Fruit fly (Drosophila melanogaster) whole organism, embryonic: ENCODE data around the gene Adsl.

Experiments
- Abd-B ChIP-seq: fragments of 200-800 bp; sonication (Bioruptor generic); optimal IDR thresholded peaks from 2 replicates; lab custom pipeline; 2018; ENCODE audit warnings: missing biosample characterization, mild to moderate bottlenecking, missing genetic modification characterization, moderate library complexity
- Atf6 ChIP-seq: fragments of 200-800 bp; sonication (Bioruptor generic); IDR thresholded peaks from 2 replicates; pipeline ENCODE4 v1.3.6; 2022; ENCODE audit warnings: missing biosample characterization, missing genetic modification characterization
- Blimp-1 ChIP-seq: fragments of 200-800 bp; sonication (Bioruptor generic); optimal IDR thresholded peaks from 3 replicates; lab custom pipeline; 2018; ENCODE audit warnings: missing biosample characterization, missing genetic modification characterization, mild to moderate bottlenecking, moderate library complexity, missing genetic modification reagents
- CG1024 ChIP-seq: fragments of 200-800 bp; sonication (Bioruptor generic); IDR thresholded peaks from 2 replicates; pipeline ENCODE4 v1.3.6; 2022; ENCODE audit warnings: missing biosample characterization, missing genetic modification characterization
- CG11085 ChIP-seq: fragments of 200-800 bp; sonication (Bioruptor generic); IDR thresholded peaks from 2 replicates; pipeline ENCODE4 v1.3.6; 2022; ENCODE audit warnings: missing biosample characterization, missing genetic modification characterization
- CG11560 ChIP-seq: fragments of 200-800 bp; sonication (Bioruptor generic); IDR thresholded peaks from 3 replicates; pipeline ENCODE4 v1.3.6; 2022; ENCODE audit warnings: missing biosample characterization, missing genetic modification characterization
- CG12219 ChIP-seq: fragments of 200-800 bp; sonication (Bioruptor generic); optimal IDR thresholded peaks from 3 replicates; lab custom pipeline; 2018; ENCODE audit warnings: missing biosample characterization, mild to moderate bottlenecking, missing genetic modification characterization
- CG12299 ChIP-seq: fragments of 200-800 bp; sonication (Bioruptor generic); optimal IDR thresholded peaks from 2 replicates; lab custom pipeline; 2018; ENCODE audit warnings: missing biosample characterization, mild to moderate bottlenecking, missing genetic modification characterization
- CG13296 ChIP-seq: fragments of 200-800 bp; sonication (Bioruptor generic); optimal IDR thresholded peaks from 3 replicates; lab custom pipeline; 2018; ENCODE audit warnings: missing biosample characterization, mild to moderate bottlenecking, missing genetic modification characterization
- CG14710 ChIP-seq: fragments of 200-800 bp; sonication (Bioruptor generic); optimal IDR thresholded peaks from 3 replicates; lab custom pipeline; 2019; ENCODE audit warnings: missing biosample characterization, mild to moderate bottlenecking, missing genetic modification characterization, moderate library complexity
- CG17612 ChIP-seq: fragments of 200-800 bp; sonication (Bioruptor generic); IDR thresholded peaks from 2 replicates; pipeline ENCODE4 v1.3.6; 2022; ENCODE audit warnings: missing biosample characterization, missing genetic modification characterization
- CG1832 ChIP-seq: fragments of 200-800 bp; sonication (Bioruptor generic); optimal IDR thresholded peaks from 2 replicates; lab custom pipeline; 2017; ENCODE audit warnings: missing biosample characterization, mild to moderate bottlenecking, missing genetic modification characterization, inconsistent platforms
- CG2678 ChIP-seq: fragments of 200-800 bp; sonication (Bioruptor generic); optimal IDR thresholded peaks from 3 replicates; lab custom pipeline; 2019; ENCODE audit warnings: missing biosample characterization, mild to moderate bottlenecking, missing genetic modification characterization, moderate library complexity
- CG2889 ChIP-seq: fragments of 200-800 bp; sonication (Bioruptor generic); IDR thresholded peaks from 3 replicates; pipeline ENCODE4 v1.3.6; 2022; ENCODE audit warnings: missing biosample characterization, missing genetic modification characterization
- CG30431 ChIP-seq: fragments of 200-800 bp; sonication (Bioruptor generic); optimal IDR thresholded peaks from 2 replicates; lab custom pipeline; 2017; ENCODE audit warnings: missing biosample characterization, missing genetic modification characterization
- CG4424 ChIP-seq: fragments of 200-800 bp; sonication (Bioruptor generic); optimal IDR thresholded peaks from 3 replicates; lab custom pipeline; 2016; ENCODE audit warnings: missing biosample characterization, missing genetic modification characterization
- CG8290 ChIP-seq, 3 experiments: fragments of 200-800 bp; sonication (Bioruptor generic); optimal IDR thresholded peaks; 2 replicates each; lab custom pipeline; 2016 to 2019; ENCODE audit warnings: missing biosample characterization in 3 of 3, missing genetic modification characterization in 3 of 3, mild to moderate bottlenecking in 2 of 3, moderate library complexity in 1 of 3
- CG8944 ChIP-seq: fragments of 200-800 bp; sonication (Bioruptor generic); optimal IDR thresholded peaks from 3 replicates; lab custom pipeline; 2016; ENCODE audit warnings: missing biosample characterization, missing genetic modification characterization
- CG9215 ChIP-seq: fragments of 200-800 bp; sonication (Bioruptor generic); IDR thresholded peaks from 2 replicates; pipeline ENCODE4 v1.3.6; 2022; ENCODE audit warnings: missing biosample characterization, missing genetic modification characterization
- CkIIα-i1 ChIP-seq: fragments of 200-800 bp; sonication (Bioruptor generic); IDR thresholded peaks from 2 replicates; pipeline ENCODE4 v1.3.6; 2022; ENCODE audit warnings: missing biosample characterization, missing genetic modification characterization
- Hmr ChIP-seq: fragments of 200-800 bp; sonication (Bioruptor generic); optimal IDR thresholded peaks from 3 replicates; lab custom pipeline; 2017; ENCODE audit warnings: mild to moderate bottlenecking, missing biosample characterization, missing genetic modification reagents, missing genetic modification characterization
- Lim3 ChIP-seq: fragments of 200-800 bp; sonication (Bioruptor generic); IDR thresholded peaks from 2 replicates; pipeline ENCODE4 v1.3.6; 2022; ENCODE audit warnings: missing biosample characterization, missing genetic modification characterization
- PHDP ChIP-seq: fragments of 200-800 bp; sonication (Bioruptor generic); optimal IDR thresholded peaks from 3 replicates; lab custom pipeline; 2018; ENCODE audit warnings: missing biosample characterization, mild to moderate bottlenecking, missing genetic modification characterization, moderate library complexity
- Six4 ChIP-seq: fragments of 200-800 bp; sonication (Bioruptor generic); optimal IDR thresholded peaks from 2 replicates; lab custom pipeline; 2016; ENCODE audit warnings: missing biosample characterization, missing genetic modification characterization
- Spps ChIP-seq: fragments of 200-800 bp; sonication (Bioruptor generic); optimal IDR thresholded peaks from 2 replicates; lab custom pipeline; 2018; ENCODE audit warnings: missing biosample characterization, mild to moderate bottlenecking, missing genetic modification characterization
- Xrp1 ChIP-seq: fragments of 200-800 bp; sonication (Bioruptor generic); IDR thresholded peaks from 2 replicates; pipeline ENCODE4 v1.3.6; 2022; ENCODE audit warnings: missing biosample characterization, missing genetic modification characterization
- al ChIP-seq: fragments of 200-800 bp; sonication (Bioruptor generic); IDR thresholded peaks from 2 replicates; pipeline ENCODE4 v1.3.6; 2022; ENCODE audit warnings: missing biosample characterization, missing genetic modification characterization
- bcd ChIP-seq: fragments of 200-800 bp; sonication (Bioruptor generic); optimal IDR thresholded peaks from 2 replicates; lab custom pipeline; 2017; ENCODE audit warnings: missing biosample characterization, mild to moderate bottlenecking, missing genetic modification characterization
- ci ChIP-seq: fragments of 200-800 bp; sonication (Bioruptor generic); IDR thresholded peaks from 3 replicates; pipeline ENCODE4 v1.3.6; 2022; ENCODE audit warnings: missing biosample characterization, missing genetic modification characterization
- corto ChIP-seq: fragments of 200-800 bp; sonication (Bioruptor generic); optimal IDR thresholded peaks from 2 replicates; lab custom pipeline; 2016; ENCODE audit warnings: missing biosample characterization, mild to moderate bottlenecking, missing genetic modification characterization, moderate library complexity
- disco-r ChIP-seq: fragments of 200-800 bp; sonication (Bioruptor generic); optimal IDR thresholded peaks from 2 replicates; lab custom pipeline; 2016; ENCODE audit warnings: missing biosample characterization, missing genetic modification characterization
- en ChIP-seq: fragments of 200-800 bp; sonication (Bioruptor generic); optimal IDR thresholded peaks from 2 replicates; lab custom pipeline; 2016; ENCODE audit warnings: missing biosample characterization, missing genetic modification characterization
- gsb-n ChIP-seq: fragments of 200-800 bp; sonication (Bioruptor generic); optimal IDR thresholded peaks from 3 replicates; lab custom pipeline; 2018; ENCODE audit warnings: missing biosample characterization, mild to moderate bottlenecking, missing genetic modification characterization
- ham ChIP-seq: fragments of 200-800 bp; sonication (Bioruptor generic); IDR thresholded peaks from 2 replicates; pipeline ENCODE4 v1.3.6; 2022; ENCODE audit warnings: missing biosample characterization, missing genetic modification characterization
- hth ChIP-seq: fragments of >200 bp; optimal IDR thresholded peaks from 2 replicates; lab custom pipeline; 2017; ENCODE audit warnings: inconsistent platforms
- insv ChIP-seq, 2 experiments: fragments of 200-800 bp; sonication (Bioruptor generic); optimal IDR thresholded peaks; 3 replicates each; lab custom pipeline; 2016 to 2018; ENCODE audit warnings: missing biosample characterization in 2 of 2, missing genetic modification characterization in 2 of 2
- knrl ChIP-seq: fragments of 200-800 bp; sonication (Bioruptor generic); IDR thresholded peaks from 3 replicates; pipeline ENCODE4 v1.3.6; 2022; ENCODE audit warnings: missing biosample characterization, missing genetic modification characterization; ENCODE audit not compliant: partially characterized antibody
- lilli ChIP-seq: fragments of 200-800 bp; sonication (Bioruptor generic); optimal IDR thresholded peaks from 3 replicates; lab custom pipeline; 2016; ENCODE audit warnings: missing biosample characterization, missing genetic modification characterization
- luna ChIP-seq: fragments of 200-800 bp; sonication (Bioruptor generic); optimal IDR thresholded peaks from 2 replicates; lab custom pipeline; 2016; ENCODE audit warnings: missing biosample characterization, missing genetic modification characterization
- nerfin-1 ChIP-seq: fragments of 200-800 bp; sonication (Bioruptor generic); optimal IDR thresholded peaks from 3 replicates; lab custom pipeline; 2019; ENCODE audit warnings: missing biosample characterization, mild to moderate bottlenecking, missing genetic modification characterization, moderate library complexity
- ranshi ChIP-seq: fragments of 200-800 bp; sonication (Bioruptor generic); IDR thresholded peaks from 2 replicates; pipeline ENCODE4 v1.3.6; 2022; ENCODE audit warnings: missing biosample characterization, missing genetic modification characterization
- rib ChIP-seq: fragments of 200-800 bp; sonication (Bioruptor generic); IDR thresholded peaks from 2 replicates; pipeline ENCODE4 v1.3.6; 2022; ENCODE audit warnings: missing biosample characterization, missing genetic modification characterization
- ro ChIP-seq: fragments of 200-800 bp; sonication (Bioruptor generic); IDR thresholded peaks from 2 replicates; pipeline ENCODE4 v1.3.6; 2022; ENCODE audit warnings: missing biosample characterization, missing genetic modification characterization
- sens-2 ChIP-seq: fragments of 200-800 bp; sonication (Bioruptor generic); IDR thresholded peaks from 2 replicates; pipeline ENCODE4 v1.3.6; 2022; ENCODE audit warnings: missing biosample characterization, missing genetic modification characterization
- seq ChIP-seq: fragments of 200-800 bp; sonication (Bioruptor generic); IDR thresholded peaks from 2 replicates; pipeline ENCODE4 v1.3.6; 2022; ENCODE audit warnings: missing biosample characterization, missing genetic modification characterization
- so ChIP-seq: fragments of 200-800 bp; sonication (Bioruptor generic); IDR thresholded peaks from 3 replicates; pipeline ENCODE4 v1.3.6; 2022; ENCODE audit warnings: missing biosample characterization, missing genetic modification characterization
- sqz ChIP-seq: fragments of 200-800 bp; sonication (Bioruptor generic); optimal IDR thresholded peaks from 3 replicates; lab custom pipeline; 2018; ENCODE audit warnings: missing biosample characterization, mild to moderate bottlenecking, missing genetic modification characterization
- vfl ChIP-seq: fragments of 200-800 bp; sonication (Bioruptor generic); optimal IDR thresholded peaks from 2 replicates; lab custom pipeline; 2016; ENCODE audit warnings: missing biosample characterization, missing genetic modification characterization
- yki ChIP-seq: fragments of >200 bp; optimal IDR thresholded peaks from 3 replicates; lab custom pipeline; 2018
- zfh1 ChIP-seq: fragments of 200-800 bp; sonication (Bioruptor generic); IDR thresholded peaks from 3 replicates; pipeline ENCODE4 v1.3.6; 2022; ENCODE audit warnings: missing biosample characterization, missing genetic modification characterization

Gene Adsl

dm6 chr3R:17065018-17065784, 44.3 kb upstream of the Adsl start (continued):
- TF ChIP-seq sqz (GFP tag; lab: Kevin White, UChicago) (peak; percentile 93), Hmr (GFP tag; lab: Kevin White, UChicago) (peak; percentile 93), sens-2 (GFP tag; lab: Robert Waterston, UW) (peak; percentile 70), CG1024 (GFP tag; lab: Robert Waterston, UW) (no peak; the same call in none of the 2 replicates), hth (lab: Kevin White, UChicago) (no peak), CG2678 (peak; percentile 97), rib (GFP tag; lab: Robert Waterston, UW) (peak; percentile 64), lilli (GFP tag; lab: Kevin White, UChicago) (peak; percentile 97), CG8290 (GFP tag; optimal IDR thresholded peaks at IDR 0.05; lab: Kevin White, UChicago) (peak; percentile 70), CG8290 (tag; optimal IDR thresholded peaks at IDR 0.05; lab: Kevin White, UChicago) (peak; percentile 62 to 93), disco-r (peak; percentile 64), ham (GFP tag; lab: Robert Waterston, UW) (no peak), corto (peak; percentile 96), CG30431 (GFP tag; lab: Kevin White, UChicago) (peak; percentile 82), seq (GFP tag; lab: Robert Waterston, UW) (peak; percentile 81), Blimp-1 (peak; percentile 91), Six4 (GFP tag; lab: Kevin White, UChicago) (peak; percentile 84), PHDP (tag; lab: Kevin White, UChicago) (peak; percentile 97), ci (GFP tag; lab: Robert Waterston, UW) (peak; percentile 90), CG13296 (GFP tag; lab: Kevin White, UChicago) (peak; percentile 89), Xrp1 (peak; percentile 91), luna (peak; percentile 83), Spps (peak; percentile 77), CG11085 (peak; percentile 45), Atf6 (peak; percentile 87), CG14710 (tag; lab: Kevin White, UChicago) (peak; percentile 91), knrl (no peak), CG4424 (GFP tag; lab: Kevin White, UChicago) (peak; percentile 91), gsb-n (tag; lab: Kevin White, UChicago) (peak; percentile 90), zfh1 (peak; percentile 84), CG12299 (peak; percentile 89), CG9215 (peak; percentile 81), so (peak; percentile 90), ranshi (peak; percentile 71), insv (GFP tag; optimal IDR thresholded peaks at IDR 0.05; lab: Kevin White, UChicago) (peak; percentile 40 to 58), en (GFP tag; lab: Kevin White, UChicago) (peak; percentile 76), bcd (peak; percentile 93), CG17612 (peak; percentile 59; the same call in 1 of the 2 replicates), CG2889 (GFP tag; lab: Robert Waterston, UW) (peak; percentile 81), Lim3 (peak; percentile 35; the same call in 1 of the 2 replicates), CkIIα-i1 (GFP tag; lab: Robert Waterston, UW) (peak; percentile 61; the same call in 1 of the 2 replicates), vfl (GFP tag; lab: Kevin White, UChicago) (peak; percentile 87), CG12219 (GFP tag; lab: Kevin White, UChicago) (peak; percentile 92), yki (lab: Kevin White, UChicago) (no peak), CG11560 (tag; lab: Robert Waterston, UW) (peak; percentile 66; the same call in 1 of the 3 replicates), CG8944 (GFP tag; lab: Kevin White, UChicago) (peak; percentile 87), CG1832 (GFP tag; lab: Kevin White, UChicago) (peak; percentile 16), ro (GFP tag; lab: Robert Waterston, UW) (0 out of 2 replicates have a peak, but pooled peaks have one; percentile 12), nerfin-1 (tag; lab: Kevin White, UChicago) (peak; percentile 89), al (peak; percentile 75), Abd-B (GFP tag; lab: Kevin White, UChicago) (peak; percentile 83)
